Fruit fly (Drosophila melanogaster): ENCODE measurements around the gene mei-217.

The mei-217 gene

DNA sequence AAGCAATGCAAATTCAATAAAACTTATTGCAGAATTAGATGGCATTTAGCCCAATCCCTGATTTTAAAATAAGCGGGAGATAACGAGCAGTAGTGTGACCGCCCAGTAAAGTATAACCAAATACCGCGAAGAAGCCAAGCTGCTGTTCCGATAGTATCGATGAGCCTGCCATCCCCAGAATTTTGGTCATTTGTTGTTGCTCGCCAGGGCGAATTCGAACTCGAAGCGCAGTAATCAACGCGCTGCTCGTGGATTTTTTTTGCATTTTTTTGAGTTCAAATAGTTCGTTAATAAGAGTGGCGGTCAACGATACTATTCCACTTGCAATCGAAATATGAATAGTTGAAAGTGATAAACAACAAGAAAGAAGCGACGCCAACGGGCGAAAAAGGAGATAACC, 17.0 kb upstream of the mei-217 start, which contains the start of gene baz (continued):
- TF ChIP-seq CG30431 (GFP tag; optimal IDR thresholded peaks at IDR 0.05): no peak
- TF ChIP-seq Max (GFP tag; optimal IDR thresholded peaks at IDR 0.05): no peak
- no peak for TF ChIP-seq gcm2 (GFP tag; optimal IDR thresholded peaks at IDR 0.05)
- TF ChIP-seq CG11085 (GFP tag; IDR thresholded peaks at IDR 0.05): no peak
- no peak for TF ChIP-seq CG12236 (GFP tag; optimal IDR thresholded peaks at IDR 0.05)
- no peak for TF ChIP-seq nerfin-1 (tag; optimal IDR thresholded peaks at IDR 0.05)
- TF ChIP-seq sima (GFP tag; optimal IDR thresholded peaks at IDR 0.05): no peak
- TF ChIP-seq CG16779 (GFP tag; IDR thresholded peaks at IDR 0.05): no peak
- no peak for TF ChIP-seq p53 (GFP tag; optimal IDR thresholded peaks at IDR 0.05)
- TF ChIP-seq Lpt (GFP tag; optimal IDR thresholded peaks at IDR 0.05): no peak
- TF ChIP-seq CG4360 (GFP tag; IDR thresholded peaks at IDR 0.05): peak; percentile 82
- no peak for TF ChIP-seq Abd-B (GFP tag; optimal IDR thresholded peaks at IDR 0.05)
- TF ChIP-seq CG18011 (GFP tag; optimal IDR thresholded peaks at IDR 0.05): no peak
- TF ChIP-seq odd (GFP tag; optimal IDR thresholded peaks at IDR 0.05): no peak
- no peak for TF ChIP-seq NC2α (GFP tag; optimal IDR thresholded peaks at IDR 0.05)
- TF ChIP-seq CG18599 (GFP tag; optimal IDR thresholded peaks at IDR 0.05): no peak
- TF ChIP-seq gfzf (GFP tag; optimal IDR thresholded peaks at IDR 0.05): peak; percentile 91
- no peak for TF ChIP-seq crp (GFP tag; optimal IDR thresholded peaks at IDR 0.05)
- no peak for TF ChIP-seq CG8290 (GFP tag; optimal IDR thresholded peaks at IDR 0.05)
- TF ChIP-seq CG8290 (tag; optimal IDR thresholded peaks at IDR 0.05): no peak
- no peak for TF ChIP-seq CG13775 (GFP tag; optimal IDR thresholded peaks at IDR 0.05)
- peak; percentile 58 for TF ChIP-seq CG2129 (GFP tag; IDR thresholded peaks at IDR 0.05; ENCODE audit: partially characterized antibody)
- no peak for TF ChIP-seq CG11696 (GFP tag; IDR thresholded peaks at IDR 0.05)
- peak; percentile 73 for TF ChIP-seq CG14860 (GFP tag; IDR thresholded peaks at IDR 0.05; ENCODE audit: partially characterized antibody)
- no peak for TF ChIP-seq Atf-2 (GFP tag; optimal IDR thresholded peaks at IDR 0.05)
- TF ChIP-seq CG7745 (tag; optimal IDR thresholded peaks at IDR 0.05): no peak
- TF ChIP-seq BtbVII (GFP tag; optimal IDR thresholded peaks at IDR 0.05): no peak
- no peak for TF ChIP-seq tll (GFP tag; optimal IDR thresholded peaks at IDR 0.05)
- TF ChIP-seq pita (GFP tag; optimal IDR thresholded peaks at IDR 0.05): no peak
- TF ChIP-seq cwo (GFP tag; optimal IDR thresholded peaks at IDR 0.05): no peak
- TF ChIP-seq CG10543 (GFP tag; optimal IDR thresholded peaks at IDR 0.05): no peak
- TF ChIP-seq CG1024 (GFP tag; IDR thresholded peaks at IDR 0.05): no peak
- TF ChIP-seq run (tag; optimal IDR thresholded peaks at IDR 0.05): no peak
- TF ChIP-seq h (optimal IDR thresholded peaks at IDR 0.05): no peak
- TF ChIP-seq fru (optimal IDR thresholded peaks at IDR 0.05): no peak
- TF ChIP-seq CG8765 (GFP tag; IDR thresholded peaks at IDR 0.05): 0 out of 2 replicates have a peak, but pooled peaks have one; percentile 6
- TF ChIP-seq hb (GFP tag; IDR thresholded peaks at IDR 0.05; ENCODE audit: partially characterized antibody): peak; percentile 75
- TF ChIP-seq pros (GFP tag; optimal IDR thresholded peaks at IDR 0.05): no peak
- no peak for TF ChIP-seq oc (tag; optimal IDR thresholded peaks at IDR 0.05)
- peak; percentile 63; the same call in 1 of the 2 replicates for TF ChIP-seq Rfx (GFP tag; IDR thresholded peaks at IDR 0.05)
- TF ChIP-seq CG7786 (GFP tag; optimal IDR thresholded peaks at IDR 0.05): no peak
- TF ChIP-seq Atf3 (GFP tag; optimal IDR thresholded peaks at IDR 0.05): no peak

DNA sequence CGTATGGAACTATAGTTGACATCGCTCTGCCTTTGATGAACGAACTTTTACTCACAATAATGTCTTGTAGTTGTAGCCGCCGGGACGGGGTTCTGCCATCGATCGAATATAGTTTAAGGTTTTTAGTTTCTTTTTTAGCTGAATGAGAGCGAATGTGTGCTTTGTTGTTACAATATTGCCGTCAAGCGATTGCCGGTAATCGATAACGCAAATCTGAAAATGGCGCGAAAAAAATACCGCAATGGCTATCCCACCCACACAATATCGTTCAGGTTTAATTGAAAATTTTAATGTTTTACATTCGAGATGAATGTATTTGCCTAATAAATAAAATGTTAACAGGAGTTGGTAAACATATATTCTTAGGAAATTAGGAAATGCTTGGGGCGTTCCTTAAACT, 16.3 kb upstream of the mei-217 start, which contains the start of gene xmas:
xmas (minus strand) TSS at position 191 of the 400 bp plus-strand sequence.
- TF ChIP-seq CG17361 (GFP tag; IDR thresholded peaks at IDR 0.05): no peak
- TF ChIP-seq CG2129 (GFP tag; IDR thresholded peaks at IDR 0.05; ENCODE audit: partially characterized antibody): no peak
- no peak for TF ChIP-seq CG7963 (GFP tag; IDR thresholded peaks at IDR 0.05; ENCODE audit: partially characterized antibody)
- peak; percentile 7 for TF ChIP-seq CG13287 (GFP tag; IDR thresholded peaks at IDR 0.05; ENCODE audit: partially characterized antibody)
- no peak for TF ChIP-seq Kr (GFP tag; optimal IDR thresholded peaks at IDR 0.05)
- 0 out of 3 replicates have a peak, but pooled peaks have one; percentile 15 for TF ChIP-seq Doc3 (GFP tag; IDR thresholded peaks at IDR 0.05; ENCODE audit: partially characterized antibody)
- no peak for TF ChIP-seq Gsc (GFP tag; IDR thresholded peaks at IDR 0.05)
- TF ChIP-seq CG31441 (GFP tag; IDR thresholded peaks at IDR 0.05): no peak
- peak; percentile 27 for TF ChIP-seq pzg (GFP tag; optimal IDR thresholded peaks at IDR 0.05)
- TF ChIP-seq MBD-R2 (GFP tag; IDR thresholded peaks at IDR 0.05): peak; percentile 49; the same call in 1 of the 2 replicates
- no peak for TF ChIP-seq ftz-f1 (GFP tag; optimal IDR thresholded peaks at IDR 0.05)
- TF ChIP-seq sr (GFP tag; IDR thresholded peaks at IDR 0.05): peak; percentile 68; the same call in 2 of the 3 replicates
- no peak for TF ChIP-seq CG4820 (GFP tag; optimal IDR thresholded peaks at IDR 0.05)
